Worm (Caenorhabditis elegans) whole organism, L4 larva: ENCODE data around the gene C17G10.6.

Experiments used
- D1046.2 ChIP-seq: fragments of 200-800 bp; sonication (Bioruptor generic); IDR thresholded peaks from 2 replicates; pipeline ENCODE4 v1.3.6; 2022; ENCODE audit warnings: missing genetic modification characterization, missing compliant biosample characterization
- F26F4.8 ChIP-seq: fragments of 200-800 bp; sonication (Bioruptor generic); conservative IDR thresholded peaks from 2 replicates; pipeline ENCODE4 v1.3.6; 2022; ENCODE audit warnings: missing genetic modification characterization, missing compliant biosample characterization
- F37D6.2 ChIP-seq: sonication (generic microtip); optimal IDR thresholded peaks from 2 replicates; lab custom pipeline; 2016; ENCODE audit warnings: mild to moderate bottlenecking, missing genetic modification characterization, missing compliant biosample characterization
- F44E2.7 ChIP-seq: fragments of 200-800 bp; sonication (Bioruptor generic); IDR thresholded peaks from 2 replicates; pipeline ENCODE4 v2.1.2; 2022; ENCODE audit warnings: missing genetic modification characterization, missing compliant biosample characterization
- F49E8.2 ChIP-seq: sonication (generic microtip); optimal IDR thresholded peaks from 2 replicates; lab custom pipeline; 2016; ENCODE audit warnings: missing compliant biosample characterization, mild to moderate bottlenecking, missing genetic modification characterization, borderline replicate concordance
- T20F7.1 ChIP-seq: fragments of 200-800 bp; sonication (Bioruptor generic); optimal IDR thresholded peaks from 2 replicates; lab custom pipeline; 2018; ENCODE audit warnings: mild to moderate bottlenecking, missing genetic modification characterization, missing compliant biosample characterization
- Y48G9A.11 ChIP-seq: fragments of 200-800 bp; sonication (Bioruptor generic); IDR thresholded peaks from 2 replicates; pipeline ENCODE4 v1.3.6; 2022; ENCODE audit warnings: missing genetic modification reagents, missing genetic modification characterization, missing compliant biosample characterization
- Y5F2A.4 ChIP-seq: fragments of 200-800 bp; sonication (Bioruptor generic); optimal IDR thresholded peaks from 2 replicates; lab custom pipeline; 2018; ENCODE audit warnings: mild to moderate bottlenecking, missing genetic modification characterization, missing compliant biosample characterization
- Y75B8A.6 ChIP-seq: fragments of 200-800 bp; sonication (Bioruptor generic); IDR thresholded peaks from 2 replicates; pipeline ENCODE4 v1.3.6; 2022; ENCODE audit warnings: missing genetic modification reagents, missing genetic modification characterization, missing compliant biosample characterization
- aha-1 ChIP-seq: fragments of 150-350 bp; peaks from one replicate; lab custom pipeline; 2014; ENCODE audit warnings: missing biosample characterization, missing genetic modification characterization
- ama-1 ChIP-seq: fragments of 150-350 bp; optimal IDR thresholded peaks from 2 replicates; lab custom pipeline; 2014; ENCODE audit warnings: inconsistent platforms, mixed read lengths
- ceh-44 ChIP-seq: fragments of 200-800 bp; sonication (Bioruptor generic); IDR thresholded peaks from 2 replicates; pipeline ENCODE4 v1.3.6; 2022; ENCODE audit warnings: missing genetic modification reagents, missing genetic modification characterization, missing compliant biosample characterization
- cey-2 ChIP-seq: sonication (generic microtip); optimal IDR thresholded peaks from 3 replicates; lab custom pipeline; 2017; ENCODE audit warnings: missing genetic modification characterization, mild to moderate bottlenecking, missing compliant biosample characterization, antibody characterized with exemption, borderline replicate concordance; ENCODE audit not compliant: insufficient read depth
- daf-16 ChIP-seq, 3 experiments: sonication (generic microtip); optimal IDR thresholded peaks; 2 replicates each; lab custom pipeline; 2016 to 2017; ENCODE audit warnings: missing genetic modification characterization in 3 of 3, missing genetic modification reagents in 3 of 3, mild to moderate bottlenecking in 2 of 3, missing compliant biosample characterization in 2 of 3, missing biosample characterization in 1 of 3, moderate library complexity in 1 of 3
- daf-19 ChIP-seq: fragments of 200-800 bp; sonication (Bioruptor generic); conservative IDR thresholded peaks from 2 replicates; pipeline ENCODE4 v1.3.6; 2022; ENCODE audit warnings: missing genetic modification characterization, missing compliant biosample characterization
- daf-8 ChIP-seq: fragments of 200-800 bp; sonication (Bioruptor generic); IDR thresholded peaks from 2 replicates; pipeline ENCODE4 v1.3.6; 2022; ENCODE audit warnings: missing genetic modification characterization, missing compliant biosample characterization
- dmd-8 ChIP-seq: fragments of 200-800 bp; sonication (Bioruptor generic); IDR thresholded peaks from 2 replicates; pipeline ENCODE4 v1.3.6; 2022; ENCODE audit warnings: missing genetic modification characterization, missing compliant biosample characterization
- dpl-1 ChIP-seq: fragments of 150-350 bp; optimal IDR thresholded peaks from 2 replicates; lab custom pipeline; 2014; ENCODE audit warnings: missing biosample characterization, missing genetic modification reagents, missing genetic modification characterization
- duxl-1 ChIP-seq: sonication (generic microtip); optimal IDR thresholded peaks from 2 replicates; lab custom pipeline; 2016; ENCODE audit warnings: mild to moderate bottlenecking, missing genetic modification characterization, moderate library complexity, missing compliant biosample characterization; ENCODE audit not compliant: poor library complexity
- dve-1 ChIP-seq: sonication (generic microtip); optimal IDR thresholded peaks from 2 replicates; lab custom pipeline; 2017; ENCODE audit warnings: antibody characterized with exemption, mild to moderate bottlenecking, missing genetic modification characterization, missing compliant biosample characterization; ENCODE audit not compliant: insufficient read depth
- gei-8 ChIP-seq: fragments of 200-800 bp; sonication (Bioruptor generic); optimal IDR thresholded peaks from 2 replicates; lab custom pipeline; 2018; ENCODE audit warnings: mild to moderate bottlenecking, missing genetic modification characterization, missing compliant biosample characterization
- hif-1 ChIP-seq, 2 experiments: sonication (generic microtip); optimal IDR thresholded peaks; 2 replicates each; lab custom pipeline; 2016 to 2017; ENCODE audit warnings: missing compliant biosample characterization in 2 of 2, missing genetic modification characterization in 2 of 2, missing genetic modification reagents in 2 of 2, missing genotype in 2 of 2, mild to moderate bottlenecking in 1 of 2
- hlh-11 ChIP-seq: fragments of 200-800 bp; sonication (Bioruptor generic); optimal IDR thresholded peaks from 2 replicates; lab custom pipeline; 2018; ENCODE audit warnings: mild to moderate bottlenecking, missing genetic modification characterization, missing compliant biosample characterization
- hlh-30 ChIP-seq: sonication (generic microtip); optimal IDR thresholded peaks from 2 replicates; lab custom pipeline; 2017; ENCODE audit warnings: antibody characterized with exemption, mild to moderate bottlenecking, missing genetic modification characterization, missing compliant biosample characterization; ENCODE audit not compliant: insufficient read depth
- jun-1 ChIP-seq: fragments of 150-350 bp; optimal IDR thresholded peaks from 2 replicates; lab custom pipeline; 2014; ENCODE audit warnings: missing biosample characterization, missing genetic modification reagents, missing genetic modification characterization
- lim-7 ChIP-seq: fragments of 200-800 bp; sonication (Bioruptor generic); IDR thresholded peaks from 2 replicates; pipeline ENCODE4 v1.3.6; 2022; ENCODE audit warnings: missing genetic modification characterization, missing compliant biosample characterization
- lin-1 ChIP-seq: fragments of 200-800 bp; sonication (Bioruptor generic); IDR thresholded peaks from 2 replicates; pipeline ENCODE4 v1.3.6; 2022; ENCODE audit warnings: missing genetic modification reagents, missing genetic modification characterization, missing compliant biosample characterization
- lin-15B ChIP-seq: fragments of 150-350 bp; sonication (generic microtip); optimal IDR thresholded peaks from 3 replicates; lab custom pipeline; 2014; ENCODE audit warnings: missing biosample characterization, missing genetic modification characterization
- lin-39 ChIP-seq: fragments of 150-350 bp; optimal IDR thresholded peaks from 2 replicates; lab custom pipeline; 2014; ENCODE audit warnings: missing biosample characterization, missing genetic modification reagents, missing genetic modification characterization
- madf-9 ChIP-seq: fragments of 200-800 bp; sonication (Bioruptor generic); conservative IDR thresholded peaks from 2 replicates; pipeline ENCODE4 v1.3.6; 2022; ENCODE audit warnings: missing genetic modification reagents, missing genetic modification characterization, missing compliant biosample characterization
- mdt-29 ChIP-seq: fragments of 200-800 bp; sonication (Bioruptor generic); IDR thresholded peaks from 2 replicates; pipeline ENCODE4 v1.3.6; 2022; ENCODE audit warnings: missing genetic modification reagents, missing genetic modification characterization, missing compliant biosample characterization
- mes-2 ChIP-seq: sonication (generic microtip); optimal IDR thresholded peaks from 2 replicates; lab custom pipeline; 2016; ENCODE audit warnings: missing genotype, mild to moderate bottlenecking, missing genetic modification characterization, missing compliant biosample characterization; ENCODE audit not compliant: poor library complexity, severe bottlenecking
- mxl-3 ChIP-seq: fragments of 200-800 bp; sonication (Bioruptor generic); optimal IDR thresholded peaks from 2 replicates; lab custom pipeline; 2018; ENCODE audit warnings: mild to moderate bottlenecking, missing genetic modification characterization, missing compliant biosample characterization
- nhr-28 ChIP-seq: fragments of 150-350 bp; optimal IDR thresholded peaks from 2 replicates; lab custom pipeline; 2014; ENCODE audit warnings: missing biosample characterization, missing genetic modification characterization
- nhr-42 ChIP-seq: fragments of 200-800 bp; sonication (Bioruptor generic); IDR thresholded peaks from 2 replicates; pipeline ENCODE4 v1.3.6; 2022; ENCODE audit warnings: missing genetic modification characterization, missing compliant biosample characterization
- nhr-48 ChIP-seq: sonication (generic microtip); optimal IDR thresholded peaks from 2 replicates; lab custom pipeline; 2016; ENCODE audit warnings: mild to moderate bottlenecking, missing genetic modification characterization, missing compliant biosample characterization
- nhr-76 ChIP-seq: fragments of 150-350 bp; optimal IDR thresholded peaks from 2 replicates; lab custom pipeline; 2014; ENCODE audit warnings: missing biosample characterization, missing genetic modification characterization
- nhr-77 ChIP-seq: fragments of 150-350 bp; optimal IDR thresholded peaks from 2 replicates; lab custom pipeline; 2014; ENCODE audit warnings: missing biosample characterization, missing genetic modification characterization
- sdz-12 ChIP-seq: fragments of 200-800 bp; sonication (Bioruptor generic); optimal IDR thresholded peaks from 2 replicates; lab custom pipeline; 2018; ENCODE audit warnings: mild to moderate bottlenecking, missing genetic modification characterization, missing compliant biosample characterization
- skn-1 ChIP-seq: fragments of 150-350 bp; optimal IDR thresholded peaks from 2 replicates; lab custom pipeline; 2014; ENCODE audit warnings: missing biosample characterization, missing genetic modification characterization
- spr-3 ChIP-seq: fragments of 200-800 bp; sonication (Bioruptor generic); optimal IDR thresholded peaks from 2 replicates; lab custom pipeline; 2018; ENCODE audit warnings: mild to moderate bottlenecking, missing genetic modification characterization, missing compliant biosample characterization
- tra-1 ChIP-seq: fragments of 200-800 bp; sonication (Bioruptor generic); IDR thresholded peaks from 2 replicates; pipeline ENCODE4 v1.3.6; 2022; ENCODE audit warnings: missing genetic modification reagents, missing genetic modification characterization, missing compliant biosample characterization
- unc-130 ChIP-seq: sonication (generic microtip); optimal IDR thresholded peaks from 2 replicates; lab custom pipeline; 2016; ENCODE audit warnings: missing genetic modification reagents, missing genetic modification characterization, missing compliant biosample characterization
- unc-39 ChIP-seq: sonication (generic microtip); optimal IDR thresholded peaks from 2 replicates; lab custom pipeline; 2017; ENCODE audit warnings: missing biosample characterization, missing genetic modification characterization
- unc-62 ChIP-seq, 3 experiments: fragments of 150-350 bp in 1 of 3; sonication (generic microtip); optimal IDR thresholded peaks in 2 of 3; peaks in 1 of 3; 1 replicate in 1 of 3; 2 replicates in 2 of 3; lab custom pipeline; 2014 to 2017; ENCODE audit warnings: missing biosample characterization in 3 of 3, missing genetic modification characterization in 3 of 3, missing genetic modification reagents in 3 of 3, missing genotype in 1 of 3
- zfp-2 ChIP-seq: sonication (generic microtip); optimal IDR thresholded peaks from 2 replicates; lab custom pipeline; 2016; ENCODE audit warnings: mild to moderate bottlenecking, missing genetic modification characterization, missing compliant biosample characterization
- zip-11 ChIP-seq: fragments of 200-800 bp; sonication (Bioruptor generic); IDR thresholded peaks from 2 replicates; pipeline ENCODE4 v1.3.6; 2022; ENCODE audit warnings: missing genetic modification characterization, missing compliant biosample characterization
- zip-2 ChIP-seq: fragments of 150-350 bp; optimal IDR thresholded peaks from 2 replicates; lab custom pipeline; 2014; ENCODE audit warnings: missing biosample characterization, missing genetic modification characterization
- ztf-7 ChIP-seq: fragments of 150-350 bp; optimal IDR thresholded peaks from 2 replicates; lab custom pipeline; 2014; ENCODE audit warnings: missing biosample characterization, missing genetic modification characterization

The C17G10.6 gene

ce11 chrII:5577060-5577459 lies 26.0 kb downstream of the C17G10.6 start (continued):
- TF ChIP-seq mes-2 (tag; lab: Kevin White, UChicago), result peak; percentile 71
- TF ChIP-seq ceh-44, result 0 out of 2 replicates have a peak, but pooled peaks have one; percentile 26
- TF ChIP-seq F44E2.7 (GFP tag; lab: Robert Waterston, UW), result 0 out of 2 replicates have a peak, but pooled peaks have one; percentile 64
- TF ChIP-seq spr-3 (GFP tag; lab: Kevin White, UChicago), result peak; percentile 40
- no peak for TF ChIP-seq sdz-12 (GFP tag; lab: Kevin White, UChicago)
- peak; percentile 55; the same call in 1 of the 2 replicates for TF ChIP-seq madf-9 (GFP tag; lab: Robert Waterston, UW)
- peak; percentile 46 for TF ChIP-seq hlh-11
- peak; percentile 32 for TF ChIP-seq mxl-3
- TF ChIP-seq D1046.2 (GFP tag; lab: Robert Waterston, UW), result 0 out of 2 replicates have a peak, but pooled peaks have one; percentile 53
- peak; percentile 51 for TF ChIP-seq unc-130
- peak; percentile 18 for TF ChIP-seq nhr-28 (tag; lab: Kevin White, UChicago)
- TF ChIP-seq gei-8 (GFP tag; lab: Kevin White, UChicago), result peak; percentile 4
- 0 out of 2 replicates have a peak, but pooled peaks have one; percentile 71 for TF ChIP-seq dmd-8 (GFP tag; lab: Robert Waterston, UW)
- TF ChIP-seq nhr-77, result peak; percentile 19
- TF ChIP-seq ama-1 (lab: Kevin White, UChicago), result no peak
- peak; percentile 77 for TF ChIP-seq lim-7
- no peak for TF ChIP-seq F49E8.2 (tag; lab: Kevin White, UChicago)
- peak in 1 of 2 experiments; percentile 81 for TF ChIP-seq unc-62 (GFP tag; optimal IDR thresholded peaks at IDR 0.05 in 1 of 2; lab: Kevin White, UChicago)
- no peak for TF ChIP-seq unc-62 (tag; optimal IDR thresholded peaks at IDR 0.05; lab: Kevin White, UChicago)
- TF ChIP-seq mdt-29 (GFP tag; lab: Robert Waterston, UW), result no peak
- TF ChIP-seq T20F7.1 (GFP tag; lab: Kevin White, UChicago), result peak; percentile 25
- TF ChIP-seq hlh-30 (tag; lab: Kevin White, UChicago), result peak; percentile 52
- peak; percentile 23 for TF ChIP-seq zip-2 (tag; lab: Kevin White, UChicago)
- peak; percentile 17 for TF ChIP-seq F37D6.2 (tag; lab: Kevin White, UChicago)
- TF ChIP-seq lin-15B (tag; lab: Kevin White, UChicago), result no peak
- no peak for TF ChIP-seq jun-1 (tag; lab: Kevin White, UChicago)
- TF ChIP-seq nhr-76, result no peak
- TF ChIP-seq daf-16 (GFP tag; optimal IDR thresholded peaks at IDR 0.05; lab: Kevin White, UChicago), result peak in 1 of 2 experiments; percentile 65
- TF ChIP-seq daf-16 (tag; optimal IDR thresholded peaks at IDR 0.05; lab: Kevin White, UChicago), result peak; percentile 59
- peak; percentile 84 for TF ChIP-seq daf-19 (GFP tag; lab: Robert Waterston, UW)
- TF ChIP-seq F26F4.8 (GFP tag; lab: Robert Waterston, UW), result no peak
- no peak for TF ChIP-seq nhr-48
- TF ChIP-seq aha-1 (tag; lab: Kevin White, UChicago), result peak; percentile 77
- no peak for TF ChIP-seq zip-11 (GFP tag; lab: Robert Waterston, UW)
- TF ChIP-seq ztf-7, result peak; percentile 25
- TF ChIP-seq Y75B8A.6, result no peak
- TF ChIP-seq duxl-1 (tag; lab: Kevin White, UChicago), result peak; percentile 41
- peak; percentile 54; the same call in 1 of the 2 replicates for TF ChIP-seq tra-1 (GFP tag; lab: Robert Waterston, UW)
- TF ChIP-seq nhr-42 (GFP tag; lab: Robert Waterston, UW), result 0 out of 2 replicates have a peak, but pooled peaks have one; percentile 44
- peak; percentile 65 for TF ChIP-seq dve-1

ce11 chrII:5574925-5575324 lies 28.2 kb downstream of the C17G10.6 start:
- TF ChIP-seq daf-8 (GFP tag; lab: Robert Waterston, UW) (no peak), nhr-48 (no peak), dpl-1 (GFP tag; lab: Kevin White, UChicago) (no peak), D1046.2 (GFP tag; lab: Robert Waterston, UW) (no peak), hif-1 (tag; optimal IDR thresholded peaks at IDR 0.05; lab: Kevin White, UChicago) (no peak), gei-8 (GFP tag; lab: Kevin White, UChicago) (no peak), lim-7 (no peak), skn-1 (no peak), F49E8.2 (tag; lab: Kevin White, UChicago) (no peak), Y48G9A.11 (GFP tag; lab: Robert Waterston, UW) (no peak), lin-1 (GFP tag; lab: Robert Waterston, UW) (no peak), nhr-28 (tag; lab: Kevin White, UChicago) (no peak), Y5F2A.4 (GFP tag; lab: Kevin White, UChicago) (no peak), cey-2 (tag; lab: Kevin White, UChicago) (no peak), unc-39 (tag; lab: Kevin White, UChicago) (no peak), zfp-2 (no peak), lin-39 (no peak)
